Worm (Caenorhabditis elegans) whole organism, young adult: ENCODE measurements around the gene skr-17.
A peak's percentile ranks its signal among the peaks of the same experiment; 100 is the strongest.

Experiments
- B0019.2 ChIP-seq: fragments of 200-800 bp; sonication (Bioruptor generic); conservative IDR thresholded peaks from 2 replicates; pipeline ENCODE4 v1.3.6; 2022; ENCODE audit warnings: missing genetic modification reagents, missing genetic modification characterization, missing compliant biosample characterization
- B0035.1 ChIP-seq: sonication (generic microtip); optimal IDR thresholded peaks from 2 replicates; lab custom pipeline; 2016; ENCODE audit warnings: missing genetic modification characterization, mild to moderate bottlenecking, missing compliant biosample characterization, missing genotype, missing genetic modification reagents
- B0336.3 ChIP-seq: fragments of 200-800 bp; sonication (Bioruptor generic); IDR thresholded peaks from 2 replicates; pipeline ENCODE4 v1.3.6; 2022; ENCODE audit warnings: missing genetic modification characterization, missing compliant biosample characterization
- C06A6.2 ChIP-seq: fragments of 200-800 bp; sonication (Bioruptor generic); conservative IDR thresholded peaks from 2 replicates; pipeline ENCODE4 v1.3.6; 2022; ENCODE audit warnings: missing genetic modification characterization, missing compliant biosample characterization
- C17E4.6 ChIP-seq: fragments of 200-800 bp; sonication (Bioruptor generic); IDR thresholded peaks from 2 replicates; pipeline ENCODE4 v1.3.6; 2022; ENCODE audit warnings: missing genetic modification reagents, missing genetic modification characterization, missing compliant biosample characterization
- F10E7.11 ChIP-seq: sonication (generic microtip); optimal IDR thresholded peaks from 2 replicates; lab custom pipeline; 2017; ENCODE audit warnings: mild to moderate bottlenecking, missing genetic modification characterization, moderate library complexity, missing compliant biosample characterization
- F22D6.2 ChIP-seq: sonication (generic microtip); optimal IDR thresholded peaks from 2 replicates; lab custom pipeline; 2016; ENCODE audit warnings: mild to moderate bottlenecking, missing genetic modification characterization, missing compliant biosample characterization
- F33H1.4 ChIP-seq: fragments of 200-800 bp; sonication (Bioruptor generic); IDR thresholded peaks from 2 replicates; pipeline ENCODE4 v1.3.6; 2022; ENCODE audit warnings: missing genetic modification reagents, missing genetic modification characterization, missing compliant biosample characterization
- F37B4.10 ChIP-seq: fragments of 200-800 bp; sonication (Bioruptor generic); IDR thresholded peaks from 2 replicates; pipeline ENCODE4 v1.3.6; 2022; ENCODE audit warnings: missing genetic modification characterization, missing compliant biosample characterization
- T07F8.4 ChIP-seq: sonication (generic microtip); optimal IDR thresholded peaks from 2 replicates; lab custom pipeline; 2016; ENCODE audit warnings: mild to moderate bottlenecking, missing genetic modification characterization, moderate library complexity, missing compliant biosample characterization
- Y53G8AR.9 ChIP-seq: fragments of 200-800 bp; sonication (Bioruptor generic); conservative IDR thresholded peaks from 2 replicates; pipeline ENCODE4 v1.3.6; 2022; ENCODE audit warnings: missing genetic modification reagents, missing genetic modification characterization, missing compliant biosample characterization
- Y95B8A.8 ChIP-seq: fragments of 200-800 bp; sonication (Bioruptor generic); IDR thresholded peaks from 2 replicates; pipeline ENCODE4 v1.3.6; 2022; ENCODE audit warnings: missing genetic modification reagents, missing genetic modification characterization, missing compliant biosample characterization
- atf-7 ChIP-seq: sonication (generic microtip); optimal IDR thresholded peaks from 2 replicates; lab custom pipeline; 2017; ENCODE audit warnings: mild to moderate bottlenecking, missing genetic modification characterization, missing compliant biosample characterization
- ccch-3 ChIP-seq: fragments of 200-800 bp; sonication (Bioruptor generic); optimal IDR thresholded peaks from 2 replicates; lab custom pipeline; 2018; ENCODE audit warnings: mild to moderate bottlenecking, missing genetic modification characterization, missing compliant biosample characterization
- ceh-27 ChIP-seq: fragments of 200-800 bp; sonication (Bioruptor generic); optimal IDR thresholded peaks from 2 replicates; lab custom pipeline; 2018; ENCODE audit warnings: mild to moderate bottlenecking, missing genetic modification characterization, moderate library complexity, missing compliant biosample characterization
- ceh-91 ChIP-seq: fragments of 200-800 bp; sonication (Bioruptor generic); IDR thresholded peaks from 2 replicates; pipeline ENCODE4 v1.3.6; 2022; ENCODE audit warnings: missing genetic modification reagents, missing genetic modification characterization, missing compliant biosample characterization
- chd-7 ChIP-seq: sonication (generic microtip); optimal IDR thresholded peaks from 2 replicates; lab custom pipeline; 2016; ENCODE audit warnings: mild to moderate bottlenecking, missing genetic modification characterization, moderate library complexity, missing compliant biosample characterization
- efl-1 ChIP-seq: fragments of 150-350 bp; optimal IDR thresholded peaks from 2 replicates; lab custom pipeline; 2014; ENCODE audit warnings: missing biosample characterization, missing genetic modification reagents, missing genetic modification characterization
- egl-18 ChIP-seq: fragments of 200-800 bp; sonication (Bioruptor generic); IDR thresholded peaks from 2 replicates; pipeline ENCODE4 v1.3.6; 2022; ENCODE audit warnings: missing genetic modification reagents, missing genetic modification characterization, missing compliant biosample characterization
- egrh-3 ChIP-seq: fragments of 200-800 bp; sonication (Bioruptor generic); IDR thresholded peaks from 2 replicates; pipeline ENCODE4 v1.3.6; 2022; ENCODE audit warnings: missing genetic modification reagents, missing genetic modification characterization, missing compliant biosample characterization
- hlh-12 ChIP-seq: sonication (generic microtip); optimal IDR thresholded peaks from 2 replicates; lab custom pipeline; 2016; ENCODE audit warnings: missing genetic modification characterization, missing compliant biosample characterization
- hlh-26 ChIP-seq: fragments of 200-800 bp; sonication (Bioruptor generic); conservative IDR thresholded peaks from 2 replicates; pipeline ENCODE4 v1.3.6; 2022; ENCODE audit warnings: missing genetic modification reagents, missing genetic modification characterization, missing compliant biosample characterization
- let-526 ChIP-seq: fragments of 200-800 bp; sonication (Bioruptor generic); IDR thresholded peaks from 2 replicates; pipeline ENCODE4 v1.3.6; 2022; ENCODE audit warnings: missing genetic modification reagents, missing genetic modification characterization, missing compliant biosample characterization
- let-607 ChIP-seq, 2 experiments: fragments of 200-800 bp in 1 of 2; sonication (Bioruptor generic) in 1 of 2; sonication (generic microtip) in 1 of 2; optimal IDR thresholded peaks; 2 replicates each; lab custom pipeline; 2016 to 2018; ENCODE audit warnings: mild to moderate bottlenecking in 2 of 2, missing compliant biosample characterization in 2 of 2, missing genetic modification characterization in 2 of 2, moderate library complexity in 2 of 2, missing genotype in 1 of 2
- lin-54 ChIP-seq: fragments of 200-800 bp; sonication (Bioruptor generic); optimal IDR thresholded peaks from 2 replicates; lab custom pipeline; 2018; ENCODE audit warnings: mild to moderate bottlenecking, missing genetic modification characterization, missing compliant biosample characterization
- lir-1 ChIP-seq: fragments of 200-800 bp; sonication (Bioruptor generic); conservative IDR thresholded peaks from 2 replicates; pipeline ENCODE4 v1.3.6; 2022; ENCODE audit warnings: missing genetic modification reagents, missing genetic modification characterization, missing compliant biosample characterization
- lsl-1 ChIP-seq: fragments of 200-800 bp; sonication (Bioruptor generic); optimal IDR thresholded peaks from 2 replicates; lab custom pipeline; 2018; ENCODE audit warnings: mild to moderate bottlenecking, missing genetic modification characterization, moderate library complexity, missing compliant biosample characterization
- lsy-27 ChIP-seq: sonication (generic microtip); optimal IDR thresholded peaks from 2 replicates; lab custom pipeline; 2017; ENCODE audit warnings: missing genetic modification characterization, mild to moderate bottlenecking, missing compliant biosample characterization, antibody characterized with exemption, missing genotype, borderline replicate concordance; ENCODE audit not compliant: insufficient read depth
- madf-10 ChIP-seq: sonication (generic microtip); optimal IDR thresholded peaks from 2 replicates; lab custom pipeline; 2016; ENCODE audit warnings: mild to moderate bottlenecking, missing genetic modification characterization, missing compliant biosample characterization
- madf-6 ChIP-seq: fragments of 200-800 bp; sonication (Bioruptor generic); IDR thresholded peaks from 2 replicates; pipeline ENCODE4 v1.3.6; 2022; ENCODE audit warnings: missing genetic modification reagents, missing genetic modification characterization, missing compliant biosample characterization
- mcd-1 ChIP-seq: fragments of 200-800 bp; sonication (Bioruptor generic); IDR thresholded peaks from 2 replicates; pipeline ENCODE4 v1.3.6; 2022; ENCODE audit warnings: missing genetic modification reagents, missing genetic modification characterization, missing compliant biosample characterization
- mel-28 ChIP-seq: sonication (generic microtip); optimal IDR thresholded peaks from 2 replicates; lab custom pipeline; 2016; ENCODE audit warnings: borderline replicate concordance, mild to moderate bottlenecking, missing genetic modification characterization, missing compliant biosample characterization
- mes-4 ChIP-seq: sonication (generic microtip); optimal IDR thresholded peaks from 2 replicates; lab custom pipeline; 2016; ENCODE audit warnings: missing genotype, missing genetic modification characterization, missing compliant biosample characterization
- mxl-1 ChIP-seq: sonication (generic microtip); optimal IDR thresholded peaks from 2 replicates; lab custom pipeline; 2016; ENCODE audit warnings: missing genetic modification characterization, missing compliant biosample characterization
- nhr-120 ChIP-seq: fragments of 200-800 bp; sonication (Bioruptor generic); IDR thresholded peaks from 2 replicates; pipeline ENCODE4 v1.3.6; 2022; ENCODE audit warnings: missing genetic modification characterization, missing compliant biosample characterization
- pbrm-1 ChIP-seq: fragments of 200-800 bp; sonication (Bioruptor generic); IDR thresholded peaks from 2 replicates; pipeline ENCODE4 v1.3.6; 2022; ENCODE audit warnings: missing genetic modification reagents, missing genetic modification characterization, missing compliant biosample characterization
- rcor-1 ChIP-seq: fragments of 200-800 bp; sonication (Bioruptor generic); IDR thresholded peaks from 2 replicates; pipeline ENCODE4 v1.3.6; 2022; ENCODE audit warnings: missing genetic modification reagents, missing genetic modification characterization, missing compliant biosample characterization
- rpc-1 ChIP-seq, 2 experiments: fragments of 150-350 bp in 1 of 2; sonication (generic microtip) in 1 of 2; optimal IDR thresholded peaks; 2 replicates each; lab custom pipeline; 2014 to 2018; ENCODE audit warnings: missing biosample characterization in 1 of 2, missing genetic modification characterization in 1 of 2, missing genetic modification reagents in 1 of 2, missing genotype in 1 of 2
- snpc-1.1 ChIP-seq: sonication (generic microtip); optimal IDR thresholded peaks from 2 replicates; lab custom pipeline; 2017; ENCODE audit warnings: missing genetic modification characterization, mild to moderate bottlenecking, missing compliant biosample characterization, antibody characterized with exemption, moderate library complexity, missing genotype, missing genetic modification reagents; ENCODE audit not compliant: insufficient read depth
- tbp1 ChIP-seq: fragments of 200-800 bp; sonication (Bioruptor generic); optimal IDR thresholded peaks from 2 replicates; lab custom pipeline; 2018; ENCODE audit warnings: mild to moderate bottlenecking, missing genetic modification characterization, missing compliant biosample characterization
- tlf-1 ChIP-seq: fragments of 200-800 bp; sonication (Bioruptor generic); optimal IDR thresholded peaks from 2 replicates; lab custom pipeline; 2018; ENCODE audit warnings: mild to moderate bottlenecking, missing genetic modification characterization, missing compliant biosample characterization
- unc-130 ChIP-seq: sonication (generic microtip); optimal IDR thresholded peaks from 2 replicates; lab custom pipeline; 2016; ENCODE audit warnings: missing genetic modification reagents, missing genetic modification characterization, missing compliant biosample characterization
- unc-62 ChIP-seq: fragments of 150-350 bp; optimal IDR thresholded peaks from 2 replicates; lab custom pipeline; 2014; ENCODE audit warnings: missing biosample characterization, missing genetic modification reagents, missing genetic modification characterization
- ztf-22 ChIP-seq: fragments of 200-800 bp; sonication (Bioruptor generic); optimal IDR thresholded peaks from 2 replicates; lab custom pipeline; 2018; ENCODE audit warnings: mild to moderate bottlenecking, missing genetic modification characterization, moderate library complexity, missing compliant biosample characterization
- ztf-25 ChIP-seq: fragments of 200-800 bp; sonication (Bioruptor generic); IDR thresholded peaks from 2 replicates; pipeline ENCODE4 v1.3.6; 2022; ENCODE audit warnings: missing genetic modification reagents, missing genetic modification characterization, missing compliant biosample characterization
- ztf-26 ChIP-seq: sonication (generic microtip); optimal IDR thresholded peaks from 2 replicates; lab custom pipeline; 2017; ENCODE audit warnings: missing genetic modification characterization, missing compliant biosample characterization
- ztf-28 ChIP-seq: fragments of 200-800 bp; sonication (Bioruptor generic); IDR thresholded peaks from 2 replicates; pipeline ENCODE4 v1.3.6; 2022; ENCODE audit warnings: missing genetic modification reagents, missing genetic modification characterization, missing compliant biosample characterization
- ztf-6 ChIP-seq: fragments of 200-800 bp; sonication (Bioruptor generic); IDR thresholded peaks from 2 replicates; pipeline ENCODE4 v1.3.6; 2022; ENCODE audit warnings: missing genetic modification reagents, missing genetic modification characterization, missing compliant biosample characterization

Gene skr-17

DNA sequence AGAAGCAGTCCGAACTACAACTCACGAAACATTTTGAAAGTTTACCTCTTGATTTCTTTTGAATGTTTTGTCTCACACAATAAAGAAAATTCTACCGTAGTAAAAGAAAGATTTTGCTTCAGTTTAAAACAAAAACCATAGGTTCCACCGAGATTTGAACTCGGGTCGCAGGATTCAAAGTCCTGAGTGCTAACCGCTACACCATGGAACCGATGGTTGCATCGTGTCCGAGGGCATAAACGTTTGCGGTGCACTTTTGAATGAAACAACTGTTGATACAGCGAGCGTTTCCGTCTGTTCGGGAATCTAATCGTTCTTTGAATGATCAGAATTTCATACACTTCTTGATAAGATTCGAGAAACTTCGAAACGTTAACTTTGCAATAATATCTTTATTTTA, 26.5 kb upstream of the skr-17 start (continued):
- TF ChIP-seq let-607 (tag; optimal IDR thresholded peaks at IDR 0.05; lab: Kevin White, UChicago) (peak in 1 of 2 experiments; percentile 27), mcd-1 (peak; percentile 59), ztf-6 (GFP tag; lab: Robert Waterston, UW) (no peak), unc-62 (GFP tag; lab: Kevin White, UChicago) (no peak), F37B4.10 (GFP tag; lab: Robert Waterston, UW) (0 out of 2 replicates have a peak, but pooled peaks have one; percentile 71), B0035.1 (no peak), ceh-91 (GFP tag; lab: Robert Waterston, UW) (no peak), C06A6.2 (no peak), ceh-27 (GFP tag; lab: Kevin White, UChicago) (no peak), madf-10 (peak; percentile 54), ztf-26 (peak; percentile 17), pbrm-1 (peak; percentile 72), rpc-1 (optimal IDR thresholded peaks at IDR 0.05; lab: Kevin White, UChicago) (peak; percentile 74), rpc-1 (tag; optimal IDR thresholded peaks at IDR 0.05; lab: Kevin White, UChicago) (peak; percentile 90), hlh-12 (tag; lab: Kevin White, UChicago) (no peak), chd-7 (peak; percentile 51), B0336.3 (GFP tag; lab: Robert Waterston, UW) (peak; percentile 23; the same call in 1 of the 2 replicates), rcor-1 (GFP tag; lab: Robert Waterston, UW) (peak; percentile 32; the same call in 1 of the 2 replicates), lsy-27 (no peak), ccch-3 (no peak), ztf-25 (no peak), tlf-1 (GFP tag; lab: Kevin White, UChicago) (peak; percentile 39), madf-6 (GFP tag; lab: Robert Waterston, UW) (peak; percentile 70), ztf-22 (GFP tag; lab: Kevin White, UChicago) (no peak), T07F8.4 (tag; lab: Kevin White, UChicago) (no peak), B0019.2 (GFP tag; lab: Robert Waterston, UW) (no peak), egl-18 (GFP tag; lab: Robert Waterston, UW) (no peak), lir-1 (GFP tag; lab: Robert Waterston, UW) (no peak), unc-130 (GFP tag; lab: Kevin White, UChicago) (peak; percentile 35), lin-54 (GFP tag; lab: Kevin White, UChicago) (peak; percentile 55), egrh-3 (GFP tag; lab: Robert Waterston, UW) (no peak), Y53G8AR.9 (GFP tag; lab: Robert Waterston, UW) (peak; percentile 63; the same call in 1 of the 2 replicates), F22D6.2 (peak; percentile 38), mxl-1 (tag; lab: Kevin White, UChicago) (peak; percentile 25), ztf-28 (GFP tag; lab: Robert Waterston, UW) (no peak), mes-4 (tag; lab: Kevin White, UChicago) (peak; percentile 8), nhr-120 (GFP tag; lab: Robert Waterston, UW) (no peak), Y95B8A.8 (GFP tag; lab: Robert Waterston, UW) (0 out of 2 replicates have a peak, but pooled peaks have one; percentile 10), F33H1.4 (peak; percentile 47), snpc-1.1 (tag; lab: Kevin White, UChicago) (no peak), hlh-26 (no peak), mel-28 (tag; lab: Kevin White, UChicago) (no peak), let-526 (0 out of 2 replicates have a peak, but pooled peaks have one; percentile 46), tbp1 (peak; percentile 92), F10E7.11 (tag; lab: Kevin White, UChicago) (no peak), efl-1 (no peak), C17E4.6 (GFP tag; lab: Robert Waterston, UW) (0 out of 2 replicates have a peak, but pooled peaks have one; percentile 48), lsl-1 (peak; percentile 42), atf-7 (tag; lab: Kevin White, UChicago) (peak; percentile 68)
